Fruit fly (Drosophila melanogaster): ENCODE data around the gene Rcd4.

Rcd4 gene

dm6 chr2L:8362273-8362954 is 20.2 kb upstream of the Rcd4 start, which contains the start of gene CG7627 (continued):
- TF ChIP-seq zfh2 (GFP tag; optimal IDR thresholded peaks at IDR 0.05) (peak; percentile 74), repo (GFP tag; optimal IDR thresholded peaks at IDR 0.05) (peak; percentile 73), CG3407 (GFP tag; optimal IDR thresholded peaks at IDR 0.05) (peak; percentile 28), CG8089 (GFP tag; optimal IDR thresholded peaks at IDR 0.05) (peak; percentile 62), CTCF (GFP tag; optimal IDR thresholded peaks at IDR 0.05) (no peak), ac (GFP tag; optimal IDR thresholded peaks at IDR 0.05) (no peak), dm (GFP tag; optimal IDR thresholded peaks at IDR 0.05) (peak; percentile 52), CG2712 (tag; optimal IDR thresholded peaks at IDR 0.05) (peak; percentile 79), cad (GFP tag; optimal IDR thresholded peaks at IDR 0.05) (no peak), Awh (GFP tag; IDR thresholded peaks at IDR 0.05) (peak; percentile 67; the same call in 1 of the 2 replicates), Camta (GFP tag; optimal IDR thresholded peaks at IDR 0.05) (peak; percentile 47), zen2 (GFP tag; IDR thresholded peaks at IDR 0.05; ENCODE audit: partially characterized antibody) (no peak), pan (optimal IDR thresholded peaks at IDR 0.05) (no peak), pan (GFP tag; optimal IDR thresholded peaks at IDR 0.05 in 1 of 2, IDR thresholded peaks at IDR 0.05 in 1 of 2) (peak in 1 of 2 experiments; percentile 83), CG14441 (GFP tag; IDR thresholded peaks at IDR 0.05) (peak; percentile 80), bbx (GFP tag; IDR thresholded peaks at IDR 0.05; ENCODE audit: partially characterized antibody) (peak; percentile 48; the same call in 1 of the 2 replicates), CG6654 (GFP tag; optimal IDR thresholded peaks at IDR 0.05) (peak; percentile 53), twi (tag; optimal IDR thresholded peaks at IDR 0.05) (no peak), h (optimal IDR thresholded peaks at IDR 0.05) (no peak), Dad (GFP tag; optimal IDR thresholded peaks at IDR 0.05) (peak; percentile 61), Nf-YC (tag; optimal IDR thresholded peaks at IDR 0.05) (peak; percentile 55), CG17361 (GFP tag; IDR thresholded peaks at IDR 0.05) (peak; percentile 81), CG7556 (GFP tag; optimal IDR thresholded peaks at IDR 0.05) (peak; percentile 85), CG6854 (GFP tag; optimal IDR thresholded peaks at IDR 0.05) (peak; percentile 60), CG14667 (GFP tag; IDR thresholded peaks at IDR 0.05) (peak; percentile 82; the same call in 1 of the 2 replicates), trh (GFP tag; optimal IDR thresholded peaks at IDR 0.05) (peak; percentile 34), Stat92E (GFP tag; optimal IDR thresholded peaks at IDR 0.05) (no peak), org-1 (GFP tag; optimal IDR thresholded peaks at IDR 0.05) (peak; percentile 59), CG7745 (tag; optimal IDR thresholded peaks at IDR 0.05) (no peak), Dek (tag; optimal IDR thresholded peaks at IDR 0.05) (peak; percentile 65), Ets97D (GFP tag; optimal IDR thresholded peaks at IDR 0.05) (peak; percentile 42), hth (optimal IDR thresholded peaks at IDR 0.05) (no peak), ase (GFP tag; IDR thresholded peaks at IDR 0.05) (peak; percentile 64; the same call in 2 of the 3 replicates), CG12299 (tag; optimal IDR thresholded peaks at IDR 0.05) (peak; percentile 71), Atf-2 (GFP tag; optimal IDR thresholded peaks at IDR 0.05) (peak; percentile 60), Antp (GFP tag; optimal IDR thresholded peaks at IDR 0.05) (peak; percentile 70), CG7271 (tag; optimal IDR thresholded peaks at IDR 0.05) (no peak), Six4 (GFP tag; optimal IDR thresholded peaks at IDR 0.05) (peak; percentile 59), CG15514 (GFP tag; optimal IDR thresholded peaks at IDR 0.05) (peak; percentile 53), Hmr (GFP tag; optimal IDR thresholded peaks at IDR 0.05) (peak; percentile 84), insv (GFP tag; optimal IDR thresholded peaks at IDR 0.05) (peak in 1 of 2 experiments; percentile 82), Hr3 (GFP tag; optimal IDR thresholded peaks at IDR 0.05) (peak; percentile 62), CG6272 (GFP tag; IDR thresholded peaks at IDR 0.05) (peak; percentile 58), tll (GFP tag; optimal IDR thresholded peaks at IDR 0.05) (no peak), Myb (GFP tag; optimal IDR thresholded peaks at IDR 0.05) (peak; percentile 65), CG18011 (GFP tag; optimal IDR thresholded peaks at IDR 0.05) (peak; percentile 26), CG34224 (GFP tag; IDR thresholded peaks at IDR 0.05; ENCODE audit: partially characterized antibody) (no peak), Asciz (GFP tag; optimal IDR thresholded peaks at IDR 0.05) (peak; percentile 66), phol (tag; optimal IDR thresholded peaks at IDR 0.05) (peak; percentile 70), NC2α (GFP tag; optimal IDR thresholded peaks at IDR 0.05) (peak; percentile 12)

All from whole organism, embryonic.